Worm (Caenorhabditis elegans): Measurements from ENCODE around the gene K08H10.6.

DNA sequence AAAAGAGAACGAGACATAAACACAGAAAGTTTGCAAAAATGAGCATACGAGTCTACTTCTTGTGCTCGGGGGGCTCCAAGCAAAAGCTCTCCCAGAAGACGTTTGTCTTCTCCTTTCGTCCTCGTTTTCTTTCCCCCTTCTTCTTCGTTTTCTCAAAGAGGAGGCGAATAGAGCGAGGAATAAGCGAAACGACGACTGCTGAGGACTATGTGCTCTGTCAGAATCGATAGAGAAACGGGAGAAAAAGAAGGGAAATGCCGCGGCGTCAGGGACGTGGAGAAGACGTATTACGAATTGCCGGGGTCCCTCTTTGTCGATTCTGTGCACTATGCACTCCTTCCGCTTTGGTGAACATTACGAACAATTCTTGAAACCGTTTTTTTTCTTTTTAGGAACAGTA lies 17.3 kb downstream of the K08H10.6 start:
- TF ChIP-seq tbx-2 (tag; optimal IDR thresholded peaks at IDR 0.05) (no peak), nhr-12 (tag; optimal IDR thresholded peaks at IDR 0.05) (no peak), ztf-11 (tag; optimal IDR thresholded peaks at IDR 0.05) (no peak), egl-27 (tag; optimal IDR thresholded peaks at IDR 0.05) (no peak), nhr-11 (tag; optimal IDR thresholded peaks at IDR 0.05) (no peak), nhr-25 (tag; optimal IDR thresholded peaks at IDR 0.05) (no peak), nfya-1 (tag; optimal IDR thresholded peaks at IDR 0.05; ENCODE audit: insufficient read depth) (peak; percentile 60), nhr-76 (tag; optimal IDR thresholded peaks at IDR 0.05) (no peak), jun-1 (tag; optimal IDR thresholded peaks at IDR 0.05) (no peak), lin-15B (tag; optimal IDR thresholded peaks at IDR 0.05) (no peak), elt-1 (tag; optimal IDR thresholded peaks at IDR 0.05) (no peak), nhr-43 (tag; optimal IDR thresholded peaks at IDR 0.05; ENCODE audit: poor library complexity, severe bottlenecking) (no peak), pha-4 (tag; optimal IDR thresholded peaks at IDR 0.05) (no peak)
